Fruit fly (Drosophila melanogaster) whole organism, embryonic: ENCODE data around the gene HIP-R.

ENCODE experiments used
- Awh ChIP-seq: fragments of 200-800 bp; sonication (Bioruptor generic); IDR thresholded peaks from 2 replicates; pipeline ENCODE4, ENCODE4 v1.3.6; 2022; ENCODE audit warnings: missing biosample characterization, missing genetic modification characterization
- B-H1 ChIP-seq: fragments of 200-800 bp; sonication (Bioruptor generic); IDR thresholded peaks from 3 replicates; pipeline ENCODE4 v1.3.6; 2022; ENCODE audit warnings: missing biosample characterization, missing genetic modification characterization
- CG11398 ChIP-seq: fragments of 200-800 bp; sonication (Bioruptor generic); optimal IDR thresholded peaks from 2 replicates; lab custom pipeline; 2016; ENCODE audit warnings: missing biosample characterization, missing genetic modification characterization
- CG11723 ChIP-seq: fragments of 200-800 bp; sonication (Bioruptor generic); optimal IDR thresholded peaks from 2 replicates; lab custom pipeline; 2017; ENCODE audit warnings: missing biosample characterization, mild to moderate bottlenecking, missing genetic modification characterization
- CG12071 ChIP-seq: fragments of 200-800 bp; sonication (Bioruptor generic); optimal IDR thresholded peaks from 3 replicates; lab custom pipeline; 2018; ENCODE audit warnings: missing biosample characterization, mild to moderate bottlenecking, missing genetic modification characterization
- CG12744 ChIP-seq: fragments of 200-800 bp; sonication (Bioruptor generic); optimal IDR thresholded peaks from 2 replicates; lab custom pipeline; 2016; ENCODE audit warnings: missing biosample characterization, missing genetic modification characterization
- CG12942 ChIP-seq: fragments of 200-800 bp; sonication (Bioruptor generic); optimal IDR thresholded peaks from 3 replicates; lab custom pipeline; 2016; ENCODE audit warnings: missing biosample characterization, missing genetic modification characterization
- CG15011 ChIP-seq: fragments of 200-800 bp; sonication (Bioruptor generic); optimal IDR thresholded peaks from 3 replicates; lab custom pipeline; 2018; ENCODE audit warnings: missing biosample characterization, mild to moderate bottlenecking, missing genetic modification characterization
- CG15269 ChIP-seq: fragments of 200-800 bp; sonication (Bioruptor generic); optimal IDR thresholded peaks from 2 replicates; lab custom pipeline; 2018; ENCODE audit warnings: missing biosample characterization, mild to moderate bottlenecking, missing genetic modification characterization, moderate library complexity
- CG2202 ChIP-seq: fragments of 200-800 bp; sonication (Bioruptor generic); optimal IDR thresholded peaks from 2 replicates; lab custom pipeline; 2018; ENCODE audit warnings: missing biosample characterization, mild to moderate bottlenecking, missing genetic modification characterization
- CG2875 ChIP-seq: fragments of 200-800 bp; sonication (Bioruptor generic); optimal IDR thresholded peaks from 2 replicates; lab custom pipeline; 2017; ENCODE audit warnings: missing biosample characterization, mild to moderate bottlenecking, missing genetic modification characterization, missing genetic modification reagents
- CG31441 ChIP-seq: fragments of 200-800 bp; sonication (Bioruptor generic); IDR thresholded peaks from 2 replicates; pipeline ENCODE4 v1.3.6; 2022; ENCODE audit warnings: missing biosample characterization, missing genetic modification characterization
- CG3163 ChIP-seq: fragments of 200-800 bp; sonication (Bioruptor generic); optimal IDR thresholded peaks from 3 replicates; lab custom pipeline; 2016; ENCODE audit warnings: missing biosample characterization, missing genetic modification characterization
- CG33557 ChIP-seq: fragments of 200-800 bp; sonication (Bioruptor generic); optimal IDR thresholded peaks from 2 replicates; lab custom pipeline; 2019; ENCODE audit warnings: missing biosample characterization, mild to moderate bottlenecking, missing genetic modification characterization, moderate library complexity
- CG42726 ChIP-seq: fragments of 200-800 bp; sonication (Bioruptor generic); IDR thresholded peaks from 2 replicates; pipeline ENCODE4 v1.3.6; 2022; ENCODE audit warnings: missing biosample characterization, missing genetic modification characterization; ENCODE audit not compliant: partially characterized antibody
- CG4360 ChIP-seq: fragments of 200-800 bp; sonication (Bioruptor generic); IDR thresholded peaks from 2 replicates; pipeline ENCODE4 v1.3.6; 2022; ENCODE audit warnings: missing biosample characterization, missing genetic modification characterization
- CG4424 ChIP-seq: fragments of 200-800 bp; sonication (Bioruptor generic); optimal IDR thresholded peaks from 3 replicates; lab custom pipeline; 2016; ENCODE audit warnings: missing biosample characterization, missing genetic modification characterization
- CG4707 ChIP-seq: fragments of 200-800 bp; sonication (Bioruptor generic); optimal IDR thresholded peaks from 2 replicates; lab custom pipeline; 2018; ENCODE audit warnings: missing biosample characterization, mild to moderate bottlenecking, missing genetic modification characterization, moderate library complexity
- CG6254 ChIP-seq: fragments of 200-800 bp; sonication (Bioruptor generic); optimal IDR thresholded peaks from 3 replicates; lab custom pipeline; 2017; ENCODE audit warnings: mild to moderate bottlenecking, missing biosample characterization, missing genetic modification reagents, missing genetic modification characterization
- CG6813 ChIP-seq: fragments of 200-800 bp; sonication (Bioruptor generic); optimal IDR thresholded peaks from 2 replicates; lab custom pipeline; 2017; ENCODE audit warnings: missing biosample characterization, missing genetic modification characterization, mild to moderate bottlenecking, moderate library complexity, missing genetic modification reagents
- CG7745 ChIP-seq: fragments of 200-800 bp; sonication (Bioruptor generic); optimal IDR thresholded peaks from 2 replicates; lab custom pipeline; 2018; ENCODE audit warnings: missing biosample characterization, mild to moderate bottlenecking, missing genetic modification characterization, moderate library complexity
- CG8478 ChIP-seq: fragments of >200 bp; optimal IDR thresholded peaks from 2 replicates; lab custom pipeline; 2018
- CG8924 ChIP-seq: fragments of 200-800 bp; optimal IDR thresholded peaks from 3 replicates; lab custom pipeline; 2019; ENCODE audit warnings: missing biosample characterization, mild to moderate bottlenecking, missing genetic modification characterization, moderate library complexity
- CG9727 ChIP-seq: fragments of 200-800 bp; sonication (Bioruptor generic); optimal IDR thresholded peaks from 3 replicates; lab custom pipeline; 2017; ENCODE audit warnings: missing biosample characterization, mild to moderate bottlenecking, missing genetic modification characterization
- CG9797 ChIP-seq: fragments of 200-800 bp; sonication (Bioruptor generic); optimal IDR thresholded peaks from 3 replicates; lab custom pipeline; 2018; ENCODE audit warnings: missing biosample characterization, mild to moderate bottlenecking, missing genetic modification characterization
- CTCF ChIP-seq: fragments of 200-800 bp; sonication (Bioruptor generic); optimal IDR thresholded peaks from 2 replicates; lab custom pipeline; 2017; ENCODE audit warnings: missing biosample characterization, mild to moderate bottlenecking, missing genetic modification characterization, moderate library complexity
- Dll ChIP-seq: fragments of 200-800 bp; sonication (Bioruptor generic); IDR thresholded peaks from 4 replicates; pipeline ENCODE4 v1.3.6; 2022; ENCODE audit warnings: missing biosample characterization, missing genetic modification characterization; ENCODE audit not compliant: partially characterized antibody
- Ets97D ChIP-seq: fragments of 200-800 bp; sonication (Bioruptor generic); optimal IDR thresholded peaks from 3 replicates; lab custom pipeline; 2016; ENCODE audit warnings: missing biosample characterization, missing genetic modification characterization
- Hr78 ChIP-seq, 2 experiments: fragments of 200-800 bp in 1 of 2; fragments of >200 bp in 1 of 2; sonication (Bioruptor generic) in 1 of 2; optimal IDR thresholded peaks; 2 replicates each; lab custom pipeline; 2017 to 2019; ENCODE audit warnings: missing biosample characterization in 2 of 2, missing genetic modification characterization in 2 of 2, mild to moderate bottlenecking in 1 of 2, moderate library complexity in 1 of 2
- Meics ChIP-seq: fragments of 200-800 bp; sonication (Bioruptor generic); optimal IDR thresholded peaks from 2 replicates; lab custom pipeline; 2017; ENCODE audit warnings: missing biosample characterization, mild to moderate bottlenecking, missing genetic modification characterization
- Mes4 ChIP-seq: fragments of 200-800 bp; sonication (Bioruptor generic); optimal IDR thresholded peaks from 2 replicates; lab custom pipeline; 2016; ENCODE audit warnings: missing biosample characterization, missing genetic modification characterization
- Side ChIP-seq: fragments of 200-800 bp; sonication (Bioruptor generic); optimal IDR thresholded peaks from 2 replicates; lab custom pipeline; 2016; ENCODE audit warnings: missing biosample characterization, missing genetic modification characterization
- Sin3A ChIP-seq: fragments of >200 bp; optimal IDR thresholded peaks from 2 replicates; lab custom pipeline; 2018
- Ssrp ChIP-seq: fragments of 200-800 bp; sonication (Bioruptor generic); optimal IDR thresholded peaks from 2 replicates; lab custom pipeline; 2018; ENCODE audit warnings: missing biosample characterization, mild to moderate bottlenecking, missing genetic modification characterization, moderate library complexity
- TFAM ChIP-seq: fragments of 200-800 bp; sonication (Bioruptor generic); optimal IDR thresholded peaks from 2 replicates; lab custom pipeline; 2017; ENCODE audit warnings: missing biosample characterization, missing genetic modification characterization, inconsistent platforms
- Xrp1 ChIP-seq: fragments of 200-800 bp; sonication (Bioruptor generic); IDR thresholded peaks from 2 replicates; pipeline ENCODE4 v1.3.6; 2022; ENCODE audit warnings: missing biosample characterization, missing genetic modification characterization
- YL-1 ChIP-seq: fragments of 200-800 bp; sonication (Bioruptor generic); optimal IDR thresholded peaks from 3 replicates; lab custom pipeline; 2017; ENCODE audit warnings: missing biosample characterization, mild to moderate bottlenecking, missing genetic modification characterization
- bigmax ChIP-seq: fragments of 200-800 bp; sonication (Bioruptor generic); optimal IDR thresholded peaks from 2 replicates; lab custom pipeline; 2018; ENCODE audit warnings: missing biosample characterization, mild to moderate bottlenecking, missing genetic modification characterization
- dmrt99B ChIP-seq: fragments of 200-800 bp; sonication (Bioruptor generic); optimal IDR thresholded peaks from 2 replicates; lab custom pipeline; 2018; ENCODE audit warnings: missing biosample characterization, mild to moderate bottlenecking, missing genetic modification characterization, moderate library complexity
- fru ChIP-seq: fragments of >200 bp; optimal IDR thresholded peaks from 2 replicates; lab custom pipeline; 2017
- grau ChIP-seq: fragments of 200-800 bp; optimal IDR thresholded peaks from 3 replicates; lab custom pipeline; 2019; ENCODE audit warnings: missing biosample characterization, mild to moderate bottlenecking, missing genetic modification characterization, moderate library complexity
- gsb-n ChIP-seq: fragments of 200-800 bp; sonication (Bioruptor generic); optimal IDR thresholded peaks from 3 replicates; lab custom pipeline; 2018; ENCODE audit warnings: missing biosample characterization, mild to moderate bottlenecking, missing genetic modification characterization
- hb ChIP-seq: fragments of 200-800 bp; sonication (Bioruptor generic); IDR thresholded peaks from 3 replicates; pipeline ENCODE4 v1.3.6; 2022; ENCODE audit warnings: missing biosample characterization, missing genetic modification characterization; ENCODE audit not compliant: partially characterized antibody
- kay ChIP-seq: fragments of 200-800 bp; sonication (Bioruptor generic); optimal IDR thresholded peaks from 2 replicates; lab custom pipeline; 2016; ENCODE audit warnings: missing biosample characterization, missing genetic modification characterization
- row ChIP-seq: fragments of 200-800 bp; sonication (Bioruptor generic); IDR thresholded peaks from 3 replicates; pipeline ENCODE4 v1.3.6; 2022; ENCODE audit warnings: missing biosample characterization, missing genetic modification characterization
- sna ChIP-seq: fragments of 200-800 bp; sonication (Bioruptor generic); IDR thresholded peaks from 2 replicates; pipeline ENCODE4 v1.3.6; 2022; ENCODE audit warnings: missing biosample characterization, missing genetic modification characterization; ENCODE audit not compliant: partially characterized antibody
- sug ChIP-seq: fragments of 200-800 bp; optimal IDR thresholded peaks from 2 replicates; lab custom pipeline; 2019; ENCODE audit warnings: missing biosample characterization, mild to moderate bottlenecking, missing genetic modification characterization, moderate library complexity
- ttk ChIP-seq: fragments of 200-800 bp; sonication (Bioruptor generic); IDR thresholded peaks from 2 replicates; pipeline ENCODE4 v2.1.2; 2022; ENCODE audit warnings: missing biosample characterization, missing genetic modification characterization
- vvl ChIP-seq: fragments of 200-800 bp; sonication (Bioruptor generic); IDR thresholded peaks from 2 replicates; pipeline ENCODE4 v1.3.6; 2022; ENCODE audit warnings: missing biosample characterization, missing genetic modification characterization
- yki ChIP-seq: fragments of >200 bp; optimal IDR thresholded peaks from 3 replicates; lab custom pipeline; 2018
- zfh1 ChIP-seq: fragments of 200-800 bp; sonication (Bioruptor generic); IDR thresholded peaks from 3 replicates; pipeline ENCODE4 v1.3.6; 2022; ENCODE audit warnings: missing biosample characterization, missing genetic modification characterization
- zfh2 ChIP-seq: fragments of 200-800 bp; sonication (Bioruptor generic); optimal IDR thresholded peaks from 2 replicates; lab custom pipeline; 2016; ENCODE audit warnings: missing biosample characterization, missing genetic modification characterization

The HIP-R gene

DNA sequence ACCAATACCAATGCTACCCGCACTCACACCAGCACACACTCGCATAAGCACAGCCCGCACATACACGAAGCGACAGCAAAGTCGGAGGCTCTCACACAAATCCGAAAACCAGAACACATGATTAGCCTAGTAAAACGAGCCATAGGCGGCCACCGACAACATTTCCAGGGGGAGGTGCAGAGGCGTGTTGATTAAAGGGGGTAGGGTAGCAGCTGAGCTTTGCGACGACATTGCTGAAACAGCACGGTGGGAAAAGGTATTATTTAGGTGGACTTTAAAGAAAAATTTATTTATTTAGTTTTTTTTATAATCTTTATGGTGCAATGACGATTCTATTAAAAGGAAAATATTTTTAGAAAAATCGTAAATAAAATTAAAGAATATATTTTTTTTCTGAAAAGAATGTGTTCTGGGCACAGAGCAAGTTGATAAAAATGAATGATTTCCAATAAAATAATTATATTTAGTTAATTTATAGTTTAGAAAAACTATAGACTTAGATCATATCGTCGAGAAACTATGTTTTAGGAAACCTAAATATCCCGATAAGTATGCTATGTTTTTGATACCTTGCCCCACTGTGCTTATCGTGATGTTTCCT, 45.8 kb upstream of the HIP-R start (continued):
- no peak for TF ChIP-seq CG7745 (tag; lab: Kevin White, UChicago)
- TF ChIP-seq sug = peak; percentile 64
- peak; percentile 66 for TF ChIP-seq CG2202 (tag; lab: Kevin White, UChicago)
- TF ChIP-seq gsb-n (tag; lab: Kevin White, UChicago) = peak; percentile 78
- no peak for TF ChIP-seq CG11398 (GFP tag; lab: Kevin White, UChicago)
- TF ChIP-seq Hr78 (GFP tag; optimal IDR thresholded peaks at IDR 0.05; lab: Kevin White, UChicago) = no peak
- TF ChIP-seq Mes4 (GFP tag; lab: Kevin White, UChicago) = no peak
- no peak for TF ChIP-seq CG12744 (GFP tag; lab: Kevin White, UChicago)
- peak; percentile 30; the same call in 1 of the 3 replicates for TF ChIP-seq zfh1 (GFP tag; lab: Robert Waterston, UW)
- peak; percentile 76 for TF ChIP-seq CG6813 (GFP tag; lab: Kevin White, UChicago)
- TF ChIP-seq Meics (GFP tag; lab: Kevin White, UChicago) = peak; percentile 95
- peak; percentile 73 for TF ChIP-seq CG2875 (GFP tag; lab: Kevin White, UChicago)
- peak; percentile 87 for TF ChIP-seq CG31441 (GFP tag; lab: Robert Waterston, UW)
- TF ChIP-seq B-H1 (GFP tag; lab: Robert Waterston, UW) = peak; percentile 54; the same call in 2 of the 3 replicates
- peak; percentile 70 for TF ChIP-seq Xrp1
- TF ChIP-seq bigmax (GFP tag; lab: Kevin White, UChicago) = no peak
- no peak for TF ChIP-seq Sin3A (lab: Kevin White, UChicago)
- no peak for TF ChIP-seq sna (GFP tag; lab: Robert Waterston, UW)
- TF ChIP-seq CG4360 (GFP tag; lab: Robert Waterston, UW) = no peak
- TF ChIP-seq vvl (GFP tag; lab: Robert Waterston, UW) = peak; percentile 74
- peak; percentile 93 for TF ChIP-seq CG8924 (tag; lab: Kevin White, UChicago)
- peak; percentile 84 for TF ChIP-seq Ssrp
- TF ChIP-seq row = peak; percentile 73
- TF ChIP-seq CG8478 (lab: Kevin White, UChicago) = peak; percentile 34
- TF ChIP-seq hb = no peak
- no peak for TF ChIP-seq Dll (GFP tag; lab: Robert Waterston, UW)
- TF ChIP-seq TFAM (GFP tag; lab: Kevin White, UChicago) = no peak
- no peak for TF ChIP-seq Ets97D
- peak; percentile 79 for TF ChIP-seq CG6254 (GFP tag; lab: Kevin White, UChicago)
- TF ChIP-seq CTCF (GFP tag; lab: Kevin White, UChicago) = no peak
- peak; percentile 70 for TF ChIP-seq CG33557 (GFP tag; lab: Kevin White, UChicago)
- peak; percentile 94 for TF ChIP-seq CG9727 (GFP tag; lab: Kevin White, UChicago)
- peak; percentile 39 for TF ChIP-seq zfh2 (GFP tag; lab: Kevin White, UChicago)
- no peak for TF ChIP-seq kay (GFP tag; lab: Kevin White, UChicago)
- peak; percentile 77 for TF ChIP-seq CG12942 (GFP tag; lab: Kevin White, UChicago)
- TF ChIP-seq CG4424 (GFP tag; lab: Kevin White, UChicago) = peak; percentile 90
- TF ChIP-seq YL-1 = peak; percentile 71
- peak; percentile 21 for TF ChIP-seq CG4707 (GFP tag; lab: Kevin White, UChicago)
- no peak for TF ChIP-seq CG9797 (GFP tag; lab: Kevin White, UChicago)
- TF ChIP-seq grau = peak; percentile 90
- TF ChIP-seq yki (lab: Kevin White, UChicago) = no peak
- TF ChIP-seq Awh = peak; percentile 49; the same call in 1 of the 2 replicates
- no peak for TF ChIP-seq CG3163 (GFP tag; lab: Kevin White, UChicago)
- peak; percentile 47 for TF ChIP-seq CG15011 (GFP tag; lab: Kevin White, UChicago)
- TF ChIP-seq CG42726 (GFP tag; lab: Robert Waterston, UW) = no peak
- TF ChIP-seq CG12071 (GFP tag; lab: Kevin White, UChicago) = no peak
- peak; percentile 61 for TF ChIP-seq ttk
- TF ChIP-seq fru (lab: Kevin White, UChicago) = no peak
- TF ChIP-seq Side (GFP tag; lab: Kevin White, UChicago) = no peak
- peak; percentile 91 for TF ChIP-seq dmrt99B (tag; lab: Kevin White, UChicago)
- TF ChIP-seq CG11723 = peak; percentile 75
- TF ChIP-seq CG15269 (tag; lab: Kevin White, UChicago) = peak; percentile 89
